Worm (Caenorhabditis elegans) whole organism, L3 larva: Measurements from ENCODE around the gene W05E10.5.

Source experiments
- R02D3.7 ChIP-seq: fragments of 150-350 bp; optimal IDR thresholded peaks from 2 replicates; lab custom pipeline; 2014; ENCODE audit warnings: missing biosample characterization, missing genetic modification characterization
- aly-2 ChIP-seq: fragments of 150-350 bp; optimal IDR thresholded peaks from 2 replicates; lab custom pipeline; 2014; ENCODE audit warnings: missing biosample characterization, missing genetic modification characterization
- ama-1 ChIP-seq: fragments of 150-350 bp; optimal IDR thresholded peaks from 2 replicates; lab custom pipeline; 2018
- ceh-28 ChIP-seq: fragments of 150-350 bp; optimal IDR thresholded peaks from 2 replicates; lab custom pipeline; 2014; ENCODE audit warnings: missing biosample characterization, missing genetic modification reagents, missing genetic modification characterization
- ceh-82 ChIP-seq: fragments of 150-350 bp; optimal IDR thresholded peaks from 2 replicates; lab custom pipeline; 2014; ENCODE audit warnings: missing biosample characterization, missing genetic modification characterization
- daf-12 ChIP-seq: fragments of 150-350 bp; optimal IDR thresholded peaks from 2 replicates; lab custom pipeline; 2014; ENCODE audit warnings: missing biosample characterization, missing genetic modification reagents, missing genetic modification characterization
- egl-5 ChIP-seq: fragments of 150-350 bp; optimal IDR thresholded peaks from 2 replicates; lab custom pipeline; 2017; ENCODE audit warnings: missing biosample characterization, missing genetic modification reagents, missing genetic modification characterization, inconsistent platforms
- elt-1 ChIP-seq: fragments of 150-350 bp; optimal IDR thresholded peaks from 2 replicates; lab custom pipeline; 2014; ENCODE audit warnings: missing biosample characterization, missing genetic modification characterization
- elt-2 ChIP-seq: sonication (generic microtip); optimal IDR thresholded peaks from 2 replicates; lab custom pipeline; 2016; ENCODE audit warnings: missing genetic modification reagents, mild to moderate bottlenecking, missing genetic modification characterization, missing compliant biosample characterization
- elt-3 ChIP-seq, 3 experiments: fragments of 150-350 bp in 1 of 3; sonication (generic microtip) in 2 of 3; optimal IDR thresholded peaks; 2 replicates in 2 of 3; 4 replicates in 1 of 3; lab custom pipeline; 2014 to 2017; ENCODE audit warnings: missing biosample characterization in 3 of 3, missing genetic modification characterization in 3 of 3
- eor-1 ChIP-seq, 2 experiments: fragments of 150-350 bp; optimal IDR thresholded peaks; 2 replicates each; lab custom pipeline; 2014 to 2018; ENCODE audit warnings: missing biosample characterization in 2 of 2, missing genetic modification characterization in 2 of 2
- fos-1 ChIP-seq: fragments of 150-350 bp; optimal IDR thresholded peaks from 2 replicates; lab custom pipeline; 2014; ENCODE audit warnings: missing biosample characterization, missing genetic modification characterization
- hmg-11 ChIP-seq: sonication (generic microtip); optimal IDR thresholded peaks from 2 replicates; lab custom pipeline; 2016; ENCODE audit warnings: missing genetic modification characterization, missing compliant biosample characterization
- lin-15B ChIP-seq: fragments of 150-350 bp; optimal IDR thresholded peaks from 2 replicates; lab custom pipeline; 2014; ENCODE audit warnings: missing biosample characterization, missing genetic modification characterization
- lin-39 ChIP-seq: fragments of 150-350 bp; optimal IDR thresholded peaks from 2 replicates; lab custom pipeline; 2018; ENCODE audit warnings: missing biosample characterization, missing genetic modification reagents, missing genetic modification characterization
- mdl-1 ChIP-seq: fragments of 150-350 bp; optimal IDR thresholded peaks from 2 replicates; lab custom pipeline; 2014; ENCODE audit warnings: missing biosample characterization, missing genetic modification characterization
- mml-1 ChIP-seq: fragments of 150-350 bp; sonication (generic microtip); optimal IDR thresholded peaks from 3 replicates; lab custom pipeline; 2014; ENCODE audit warnings: missing biosample characterization, missing genetic modification characterization
- nfya-1 ChIP-seq: sonication (generic microtip); optimal IDR thresholded peaks from 2 replicates; lab custom pipeline; 2017; ENCODE audit warnings: missing genetic modification characterization, mild to moderate bottlenecking, missing compliant biosample characterization, antibody characterized with exemption, moderate library complexity; ENCODE audit not compliant: insufficient read depth
- nhr-11 ChIP-seq: fragments of 150-350 bp; optimal IDR thresholded peaks from 2 replicates; lab custom pipeline; 2014; ENCODE audit warnings: missing biosample characterization, missing genetic modification characterization
- nhr-12 ChIP-seq: fragments of 150-350 bp; optimal IDR thresholded peaks from 2 replicates; lab custom pipeline; 2014; ENCODE audit warnings: missing biosample characterization, missing genetic modification characterization
- nhr-23 ChIP-seq: fragments of 150-350 bp; optimal IDR thresholded peaks from 2 replicates; lab custom pipeline; 2014; ENCODE audit warnings: missing biosample characterization, missing genetic modification reagents, missing genetic modification characterization
- nhr-237 ChIP-seq: fragments of 150-350 bp; optimal IDR thresholded peaks from 2 replicates; lab custom pipeline; 2014; ENCODE audit warnings: missing biosample characterization, missing genetic modification characterization
- nhr-25 ChIP-seq: sonication (generic microtip); optimal IDR thresholded peaks from 2 replicates; lab custom pipeline; 2017; ENCODE audit warnings: missing biosample characterization, missing genetic modification characterization
- nhr-28 ChIP-seq: fragments of 150-350 bp; optimal IDR thresholded peaks from 2 replicates; lab custom pipeline; 2014; ENCODE audit warnings: missing biosample characterization, missing genetic modification characterization
- nhr-43 ChIP-seq: sonication (generic microtip); optimal IDR thresholded peaks from 2 replicates; lab custom pipeline; 2016; ENCODE audit warnings: mild to moderate bottlenecking, missing genetic modification characterization, missing compliant biosample characterization; ENCODE audit not compliant: poor library complexity, severe bottlenecking
- pha-4 ChIP-seq: fragments of 150-350 bp; optimal IDR thresholded peaks from 2 replicates; lab custom pipeline; 2014; ENCODE audit warnings: missing biosample characterization, missing genetic modification reagents, missing genetic modification characterization
- pqm-1 ChIP-seq: fragments of 150-350 bp; optimal IDR thresholded peaks from 2 replicates; lab custom pipeline; 2017; ENCODE audit warnings: missing biosample characterization, missing genetic modification characterization, inconsistent platforms
- sea-2 ChIP-seq: fragments of 150-350 bp; sonication (generic microtip); optimal IDR thresholded peaks from 4 replicates; lab custom pipeline; 2014; ENCODE audit warnings: missing biosample characterization, missing genetic modification reagents, missing genetic modification characterization
- skn-1 ChIP-seq: fragments of 150-350 bp; optimal IDR thresholded peaks from 2 replicates; lab custom pipeline; 2014; ENCODE audit warnings: missing biosample characterization, missing genetic modification characterization
- snpc-4 ChIP-seq: fragments of 150-350 bp; optimal IDR thresholded peaks from 2 replicates; lab custom pipeline; 2014; ENCODE audit warnings: missing biosample characterization, missing genetic modification characterization
- ztf-4 ChIP-seq: fragments of 150-350 bp; optimal IDR thresholded peaks from 2 replicates; lab custom pipeline; 2014; ENCODE audit warnings: missing biosample characterization, missing genetic modification characterization

The W05E10.5 gene

ce11 chrV:11645244-11645643 is 50.3 kb downstream of the W05E10.5 start, which contains the start of gene skp-1:
Gene skp-1 (plus strand): TSS chrV:11645481.
- TF ChIP-seq R02D3.7 (tag; lab: Kevin White, UChicago): no peak
- no peak for TF ChIP-seq sea-2 (GFP tag; lab: Kevin White, UChicago)
- TF ChIP-seq ama-1 (lab: Kevin White, UChicago): no peak
- TF ChIP-seq nhr-11: no peak
- TF ChIP-seq lin-39: no peak
- TF ChIP-seq elt-3 (tag; optimal IDR thresholded peaks at IDR 0.05; lab: Kevin White, UChicago): no peak
- no peak for TF ChIP-seq nhr-23
- no peak for TF ChIP-seq snpc-4 (tag; lab: Kevin White, UChicago)
- TF ChIP-seq skn-1: no peak
- no peak for TF ChIP-seq daf-12 (tag; lab: Kevin White, UChicago)
- no peak for TF ChIP-seq ceh-82
- TF ChIP-seq nhr-28 (tag; lab: Kevin White, UChicago): no peak

DNA sequence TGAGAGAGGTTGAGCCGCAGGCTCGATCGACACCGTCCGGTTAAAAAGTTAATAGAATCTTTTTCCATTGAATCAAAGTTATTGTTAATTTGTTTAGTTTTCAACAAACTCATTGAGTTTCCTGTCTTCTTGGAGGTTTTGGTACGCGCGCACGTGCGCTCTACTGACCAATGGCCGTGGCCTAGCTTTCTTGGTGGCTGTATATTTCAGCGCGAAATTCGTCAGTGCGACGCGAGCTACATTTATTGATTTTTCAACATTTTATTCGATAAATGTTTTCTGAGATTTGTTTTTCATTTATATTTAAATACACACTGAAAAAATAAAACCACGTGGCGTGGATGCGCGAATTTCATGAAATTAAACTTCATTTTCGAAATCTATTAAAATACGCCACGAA is 51.3 kb downstream of the W05E10.5 start, which contains the start of gene bir-1:
Gene bir-1 (plus strand): TSS at position 312 of the 400 bp plus-strand sequence.
- TF ChIP-seq nhr-12 (tag; lab: Kevin White, UChicago): no peak
- peak; percentile 75 for TF ChIP-seq ceh-28 (tag; lab: Kevin White, UChicago)
- peak; percentile 17 for TF ChIP-seq pqm-1
- peak; percentile 78 for TF ChIP-seq pha-4
- TF ChIP-seq nhr-237 (tag; lab: Kevin White, UChicago): no peak
- TF ChIP-seq aly-2 (tag; lab: Kevin White, UChicago): no peak
- TF ChIP-seq fos-1 (tag; lab: Kevin White, UChicago): no peak
- TF ChIP-seq nfya-1 (tag; lab: Kevin White, UChicago): peak; percentile 81
- TF ChIP-seq elt-1 (tag; lab: Kevin White, UChicago): no peak
- peak; percentile 57 for TF ChIP-seq mdl-1
- peak; percentile 55 for TF ChIP-seq nhr-23
- TF ChIP-seq eor-1 (tag; optimal IDR thresholded peaks at IDR 0.05; lab: Kevin White, UChicago): no peak
- TF ChIP-seq mml-1 (tag; lab: Kevin White, UChicago): no peak
- peak; percentile 26 for TF ChIP-seq hmg-11
- no peak for TF ChIP-seq ztf-4 (tag; lab: Kevin White, UChicago)
- peak; percentile 87 for TF ChIP-seq lin-15B (tag; lab: Kevin White, UChicago)
- TF ChIP-seq nhr-25 (tag; lab: Kevin White, UChicago): peak; percentile 59
- peak; percentile 30 for TF ChIP-seq elt-2 (tag; lab: Kevin White, UChicago)
- peak; percentile 50 for TF ChIP-seq egl-5 (tag; lab: Kevin White, UChicago)
- TF ChIP-seq nhr-43: peak; percentile 70
- peak; percentile 87 for TF ChIP-seq lin-39
- peak; percentile 87 for TF ChIP-seq snpc-4 (tag; lab: Kevin White, UChicago)
- TF ChIP-seq, all 47 proteins: peak for 14
